Worm (Caenorhabditis elegans): ENCODE data around the gene npp-3.
A peak's percentile ranks its signal among the peaks of the same experiment; 100 is the strongest.

The npp-3 gene

DNA sequence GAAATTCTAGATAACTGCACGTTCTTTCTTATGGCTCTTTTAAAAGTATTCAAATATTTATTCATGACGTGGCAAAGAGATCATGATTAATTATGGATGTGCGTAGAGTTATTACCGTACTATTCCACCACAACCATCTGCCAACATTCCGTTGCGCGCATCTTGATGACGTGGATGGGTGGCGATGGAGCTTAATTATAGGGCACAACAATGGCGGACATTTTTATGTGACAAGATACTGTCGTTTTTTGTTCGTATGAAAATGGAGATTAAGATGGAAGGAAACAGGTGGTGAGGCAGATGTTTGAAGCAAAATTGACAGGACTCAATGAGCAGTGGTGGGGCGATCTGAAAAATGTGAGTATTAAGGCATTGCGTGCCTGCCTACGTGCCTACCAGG lies 13.1 kb upstream of the npp-3 start:
- TF ChIP-seq skn-1 (tag; optimal IDR thresholded peaks at IDR 0.05) (no peak), nhr-28 (tag; optimal IDR thresholded peaks at IDR 0.05) (no peak), nhr-237 (tag; optimal IDR thresholded peaks at IDR 0.05) (no peak), snpc-4 (tag; optimal IDR thresholded peaks at IDR 0.05) (no peak), lsy-12 (tag; optimal IDR thresholded peaks at IDR 0.05) (no peak)

DNA sequence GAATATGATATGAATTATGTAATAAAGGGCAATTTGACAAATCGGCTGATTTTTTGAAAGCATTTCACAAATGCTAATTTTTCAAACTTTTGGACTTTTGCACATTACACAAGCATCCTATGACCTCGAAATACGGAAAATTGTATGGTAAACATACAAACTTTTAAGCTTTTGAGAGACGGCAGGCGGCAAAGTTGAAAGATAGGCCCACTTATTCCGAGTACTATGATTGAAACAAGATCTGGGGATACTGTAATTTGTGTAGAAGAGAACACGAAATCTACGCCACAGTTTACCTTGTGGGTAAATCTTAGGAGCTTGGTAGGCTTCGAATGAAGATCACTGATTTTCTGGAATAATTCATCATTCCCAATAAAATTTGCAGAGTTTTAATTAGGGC lies 9.1 kb upstream of the npp-3 start, which contains the start of gene ZK930.6:
ZK930.6 (plus strand) TSS at position 301 of the 400 bp plus-strand sequence.
- no peak for TF ChIP-seq nhr-28 (tag; optimal IDR thresholded peaks at IDR 0.05)
- no peak for TF ChIP-seq ceh-28 (tag; optimal IDR thresholded peaks at IDR 0.05)
- no peak for TF ChIP-seq egl-5 (tag; optimal IDR thresholded peaks at IDR 0.05)
- no peak for TF ChIP-seq mdl-1 (tag; optimal IDR thresholded peaks at IDR 0.05)
- no peak for TF ChIP-seq sea-2 (GFP tag; optimal IDR thresholded peaks at IDR 0.05)
- TF ChIP-seq lsy-12 (tag; optimal IDR thresholded peaks at IDR 0.05): no peak
- TF ChIP-seq nhr-76 (tag; optimal IDR thresholded peaks at IDR 0.05): no peak

DNA sequence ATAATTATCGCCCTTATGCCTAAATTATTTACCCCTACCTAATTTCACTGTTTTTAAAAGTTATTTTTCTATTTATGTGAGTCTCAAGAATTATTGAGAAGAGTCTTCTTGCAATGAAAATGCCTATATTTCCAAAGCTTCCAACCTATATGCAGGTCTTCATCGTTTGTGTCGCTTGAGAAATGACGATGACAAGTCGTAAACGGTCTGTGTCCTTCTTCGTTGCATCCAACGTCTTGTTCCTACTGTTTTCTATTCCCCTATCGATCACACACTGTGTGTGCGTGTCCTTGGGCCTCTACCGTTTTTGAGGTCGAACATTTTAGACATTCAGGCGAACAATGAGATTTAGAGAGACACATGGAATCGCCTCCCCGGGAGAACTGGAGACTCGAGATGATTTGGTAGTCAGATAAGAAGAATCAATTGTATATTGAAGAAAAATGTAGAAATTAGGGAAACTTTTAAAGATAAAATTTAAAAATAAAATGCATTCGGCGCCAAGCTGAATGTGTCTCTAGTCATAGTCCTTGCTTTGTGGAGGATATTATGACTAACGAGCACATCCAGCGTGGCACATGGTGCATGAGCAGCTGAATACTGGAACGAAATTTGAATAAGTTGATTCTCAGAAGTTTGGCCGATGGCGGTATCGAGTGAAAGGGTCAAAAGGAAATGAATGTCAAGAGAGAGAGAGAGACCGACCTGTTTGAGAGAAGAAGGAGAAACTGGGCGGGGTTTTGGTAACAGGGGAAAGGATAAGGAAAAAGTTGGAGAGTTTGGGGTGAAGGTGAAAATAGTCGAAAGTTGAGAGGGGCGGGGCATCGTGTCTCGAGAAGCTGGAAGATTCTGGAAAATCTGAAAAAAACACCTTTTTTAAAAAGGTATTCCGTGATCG lies 6.1 kb upstream of the npp-3 start:
- TF ChIP-seq nhr-25 (tag; optimal IDR thresholded peaks at IDR 0.05): peak; percentile 86
- TF ChIP-seq nhr-23 (tag; optimal IDR thresholded peaks at IDR 0.05): peak; percentile 33
- no peak for TF ChIP-seq nhr-28 (tag; optimal IDR thresholded peaks at IDR 0.05)
- peak; percentile 56 for TF ChIP-seq aly-2 (tag; optimal IDR thresholded peaks at IDR 0.05)
- peak; percentile 34 for TF ChIP-seq ama-1 (optimal IDR thresholded peaks at IDR 0.05)
- no peak for TF ChIP-seq ztf-11 (tag; optimal IDR thresholded peaks at IDR 0.05)

DNA sequence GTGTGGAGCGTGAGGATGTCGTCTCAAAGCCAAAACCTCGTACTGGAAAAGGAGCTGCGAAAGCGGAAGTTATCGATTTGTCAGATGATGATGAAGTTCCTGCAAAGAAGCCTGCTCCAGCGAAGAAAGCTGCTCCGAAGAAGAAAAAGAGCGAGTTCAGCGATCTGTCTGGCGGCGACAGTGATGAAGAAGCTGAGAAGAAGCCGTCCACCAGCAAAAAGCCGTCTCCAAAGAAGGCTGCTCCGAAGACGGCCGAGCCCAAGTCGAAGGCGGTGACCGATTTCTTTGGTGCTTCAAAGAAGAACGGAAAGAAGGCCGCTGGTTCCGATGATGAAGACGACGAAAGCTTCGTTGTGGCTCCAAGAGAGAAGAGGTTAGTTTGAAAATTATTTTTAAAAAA lies 5.2 kb upstream of the npp-3 start:
- TF ChIP-seq ceh-82 (tag; optimal IDR thresholded peaks at IDR 0.05) (no peak), pha-4 (tag; optimal IDR thresholded peaks at IDR 0.05) (no peak), R02D3.7 (tag; optimal IDR thresholded peaks at IDR 0.05) (no peak), eor-1 (tag; optimal IDR thresholded peaks at IDR 0.05) (no peak), lin-15B (tag; optimal IDR thresholded peaks at IDR 0.05) (no peak), ZK546.5 (tag; optimal IDR thresholded peaks at IDR 0.05) (no peak), nhr-237 (tag; optimal IDR thresholded peaks at IDR 0.05) (no peak)

DNA sequence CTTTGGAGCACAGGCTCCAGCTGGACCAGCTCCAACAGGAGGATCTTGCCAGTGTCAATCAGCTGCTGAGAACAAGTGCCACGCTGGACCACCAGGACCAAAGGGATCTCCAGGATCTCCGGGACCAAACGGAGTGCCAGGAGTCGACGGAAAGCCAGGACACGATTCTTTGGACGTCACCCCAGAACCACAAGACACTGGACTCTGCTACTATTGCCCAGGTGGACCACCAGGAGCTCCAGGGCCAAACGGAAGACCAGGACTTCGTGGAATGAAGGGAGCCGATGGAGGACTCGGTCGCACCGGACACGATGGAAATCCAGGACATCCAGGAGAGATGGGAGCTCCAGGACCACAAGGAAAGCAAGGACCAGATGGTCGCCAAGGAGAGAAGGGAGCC lies 5.7 kb downstream of the npp-3 start:
- TF ChIP-seq fos-1 (tag; optimal IDR thresholded peaks at IDR 0.05) (no peak), elt-3 (tag; optimal IDR thresholded peaks at IDR 0.05) (no peak)

DNA sequence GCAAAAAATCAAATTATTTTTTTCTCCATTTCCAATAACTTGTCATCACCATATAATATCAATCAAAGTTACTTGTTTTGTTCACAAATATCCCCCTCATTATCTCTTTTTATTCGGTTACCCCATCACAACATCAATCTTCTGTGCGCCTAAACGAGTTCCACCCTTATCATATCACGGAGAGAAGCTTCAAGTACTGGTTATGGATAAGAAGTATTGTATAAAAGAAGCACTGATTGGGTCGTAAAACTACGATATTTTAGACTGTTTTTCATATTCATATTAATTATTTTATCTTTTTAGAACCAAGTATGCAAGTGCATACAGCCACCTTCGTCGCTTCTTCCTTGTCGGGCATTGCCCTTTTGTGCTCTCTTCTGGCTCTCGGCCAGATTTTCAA lies 6.4 kb downstream of the npp-3 start, which contains the start of gene col-84:
col-84 (plus strand) TSS at position 301 of the 400 bp plus-strand sequence.
- TF ChIP-seq nhr-43 (tag; optimal IDR thresholded peaks at IDR 0.05; ENCODE audit: poor library complexity, severe bottlenecking) (no peak), R02D3.7 (tag; optimal IDR thresholded peaks at IDR 0.05) (no peak), eor-1 (tag; optimal IDR thresholded peaks at IDR 0.05) (no peak), egl-27 (tag; optimal IDR thresholded peaks at IDR 0.05) (no peak), ZK546.5 (tag; optimal IDR thresholded peaks at IDR 0.05) (no peak), lin-39 (tag; optimal IDR thresholded peaks at IDR 0.05) (no peak), egl-5 (tag; optimal IDR thresholded peaks at IDR 0.05) (no peak), ceh-28 (tag; optimal IDR thresholded peaks at IDR 0.05) (no peak), nhr-23 (tag; optimal IDR thresholded peaks at IDR 0.05) (no peak), elt-1 (tag; optimal IDR thresholded peaks at IDR 0.05) (no peak), nhr-237 (tag; optimal IDR thresholded peaks at IDR 0.05) (no peak), fkh-10 (GFP tag; optimal IDR thresholded peaks at IDR 0.05) (no peak), ztf-4 (tag; optimal IDR thresholded peaks at IDR 0.05) (no peak), jun-1 (tag; optimal IDR thresholded peaks at IDR 0.05) (no peak), elt-2 (tag; optimal IDR thresholded peaks at IDR 0.05) (no peak), mdl-1 (tag; optimal IDR thresholded peaks at IDR 0.05) (no peak), tbx-2 (tag; optimal IDR thresholded peaks at IDR 0.05) (no peak), nhr-67 (tag; optimal IDR thresholded peaks at IDR 0.05) (no peak), unc-39 (tag; optimal IDR thresholded peaks at IDR 0.05) (no peak)

All from whole organism, L3 larva.